Fruit fly (Drosophila melanogaster) whole organism, embryonic: ENCODE results near the gene Send2.

ENCODE experiments used
- Atf-2 ChIP-seq: fragments of 200-800 bp; sonication (Bioruptor generic); optimal IDR thresholded peaks from 2 replicates; lab custom pipeline; 2016; ENCODE audit warnings: missing biosample characterization, missing genetic modification characterization
- CG10209 ChIP-seq: fragments of 200-800 bp; sonication (Bioruptor generic); optimal IDR thresholded peaks from 3 replicates; lab custom pipeline; 2017; ENCODE audit warnings: missing biosample characterization, mild to moderate bottlenecking, missing genetic modification characterization, missing genetic modification reagents
- CG1024 ChIP-seq: fragments of 200-800 bp; sonication (Bioruptor generic); IDR thresholded peaks from 2 replicates; pipeline ENCODE4 v1.3.6; 2022; ENCODE audit warnings: missing biosample characterization, missing genetic modification characterization
- CG10462 ChIP-seq: fragments of 200-800 bp; sonication (Bioruptor generic); optimal IDR thresholded peaks from 2 replicates; lab custom pipeline; 2016; ENCODE audit warnings: missing biosample characterization, missing genetic modification characterization
- CG11398 ChIP-seq: fragments of 200-800 bp; sonication (Bioruptor generic); optimal IDR thresholded peaks from 2 replicates; lab custom pipeline; 2016; ENCODE audit warnings: missing biosample characterization, missing genetic modification characterization
- CG11723 ChIP-seq: fragments of 200-800 bp; sonication (Bioruptor generic); optimal IDR thresholded peaks from 2 replicates; lab custom pipeline; 2017; ENCODE audit warnings: missing biosample characterization, mild to moderate bottlenecking, missing genetic modification characterization
- CG12104 ChIP-seq: fragments of 200-800 bp; sonication (Bioruptor generic); optimal IDR thresholded peaks from 3 replicates; lab custom pipeline; 2016; ENCODE audit warnings: missing biosample characterization, missing genetic modification characterization
- CG12236 ChIP-seq: fragments of 200-800 bp; sonication (Bioruptor generic); optimal IDR thresholded peaks from 2 replicates; lab custom pipeline; 2016; ENCODE audit warnings: missing biosample characterization, missing genetic modification characterization
- CG13624 ChIP-seq: fragments of 200-800 bp; sonication (Bioruptor generic); optimal IDR thresholded peaks from 2 replicates; lab custom pipeline; 2016; ENCODE audit warnings: missing biosample characterization, missing genetic modification characterization
- CG15479 ChIP-seq: fragments of 200-800 bp; sonication (Bioruptor generic); optimal IDR thresholded peaks from 3 replicates; lab custom pipeline; 2019; ENCODE audit warnings: missing biosample characterization, mild to moderate bottlenecking, missing genetic modification characterization, moderate library complexity
- CG16779 ChIP-seq: fragments of 200-800 bp; sonication (Bioruptor generic); IDR thresholded peaks from 2 replicates; pipeline ENCODE4 v1.3.6; 2022; ENCODE audit warnings: missing biosample characterization, missing genetic modification characterization
- CG1832 ChIP-seq: fragments of 200-800 bp; sonication (Bioruptor generic); optimal IDR thresholded peaks from 2 replicates; lab custom pipeline; 2017; ENCODE audit warnings: missing biosample characterization, mild to moderate bottlenecking, missing genetic modification characterization, inconsistent platforms
- CG3065 ChIP-seq: fragments of 200-800 bp; sonication (Bioruptor generic); optimal IDR thresholded peaks from 2 replicates; lab custom pipeline; 2016; ENCODE audit warnings: missing biosample characterization, missing genetic modification characterization
- CG42726 ChIP-seq: fragments of 200-800 bp; sonication (Bioruptor generic); IDR thresholded peaks from 2 replicates; pipeline ENCODE4 v1.3.6; 2022; ENCODE audit warnings: missing biosample characterization, missing genetic modification characterization; ENCODE audit not compliant: partially characterized antibody
- CG6854 ChIP-seq: fragments of 200-800 bp; sonication (Bioruptor generic); optimal IDR thresholded peaks from 3 replicates; lab custom pipeline; 2017; ENCODE audit warnings: missing biosample characterization, mild to moderate bottlenecking, missing genetic modification characterization
- CG7372 ChIP-seq: fragments of 200-800 bp; sonication (Bioruptor generic); IDR thresholded peaks from 2 replicates; pipeline ENCODE4 v1.3.6; 2022; ENCODE audit warnings: missing biosample characterization, missing genetic modification characterization
- CG7556 ChIP-seq: fragments of 200-800 bp; sonication (Bioruptor generic); optimal IDR thresholded peaks from 2 replicates; lab custom pipeline; 2017; ENCODE audit warnings: missing biosample characterization, mild to moderate bottlenecking, missing genetic modification characterization
- CG8290 ChIP-seq, 3 experiments: fragments of 200-800 bp; sonication (Bioruptor generic); optimal IDR thresholded peaks; 2 replicates each; lab custom pipeline; 2016 to 2019; ENCODE audit warnings: missing biosample characterization in 3 of 3, missing genetic modification characterization in 3 of 3, mild to moderate bottlenecking in 2 of 3, moderate library complexity in 1 of 3
- CG8359 ChIP-seq: fragments of 200-800 bp; sonication (Bioruptor generic); optimal IDR thresholded peaks from 2 replicates; lab custom pipeline; 2017; ENCODE audit warnings: missing biosample characterization, mild to moderate bottlenecking, missing genetic modification characterization, borderline replicate concordance
- CHES-1-like ChIP-seq: fragments of 200-800 bp; sonication (Bioruptor generic); optimal IDR thresholded peaks from 2 replicates; lab custom pipeline; 2016; ENCODE audit warnings: missing biosample characterization, missing genetic modification characterization
- CkIIα-i1 ChIP-seq: fragments of 200-800 bp; sonication (Bioruptor generic); IDR thresholded peaks from 2 replicates; pipeline ENCODE4 v1.3.6; 2022; ENCODE audit warnings: missing biosample characterization, missing genetic modification characterization
- HHEX ChIP-seq: fragments of 200-800 bp; sonication (Bioruptor generic); optimal IDR thresholded peaks from 3 replicates; lab custom pipeline; 2017; ENCODE audit warnings: missing biosample characterization, mild to moderate bottlenecking, missing genetic modification characterization, missing genetic modification reagents
- HLH3B ChIP-seq: fragments of 200-800 bp; sonication (Bioruptor generic); IDR thresholded peaks from 2 replicates; pipeline ENCODE4 v1.3.6; 2022; ENCODE audit warnings: missing biosample characterization, missing genetic modification characterization
- Hmx ChIP-seq: fragments of 200-800 bp; sonication (Bioruptor generic); optimal IDR thresholded peaks from 2 replicates; lab custom pipeline; 2016; ENCODE audit warnings: missing biosample characterization, missing genetic modification characterization
- Hr78 ChIP-seq, 2 experiments: fragments of 200-800 bp in 1 of 2; fragments of >200 bp in 1 of 2; sonication (Bioruptor generic) in 1 of 2; optimal IDR thresholded peaks; 2 replicates each; lab custom pipeline; 2017 to 2019; ENCODE audit warnings: missing biosample characterization in 2 of 2, missing genetic modification characterization in 2 of 2, mild to moderate bottlenecking in 1 of 2, moderate library complexity in 1 of 2
- Mad ChIP-seq: fragments of 200-800 bp; sonication (Bioruptor generic); optimal IDR thresholded peaks from 2 replicates; lab custom pipeline; 2016; ENCODE audit warnings: missing biosample characterization, missing genetic modification characterization
- Poxn ChIP-seq: fragments of 200-800 bp; sonication (Bioruptor generic); IDR thresholded peaks from 2 replicates; pipeline ENCODE4 v1.3.6; 2022; ENCODE audit warnings: missing biosample characterization, missing genetic modification characterization
- Side ChIP-seq: fragments of 200-800 bp; sonication (Bioruptor generic); optimal IDR thresholded peaks from 2 replicates; lab custom pipeline; 2016; ENCODE audit warnings: missing biosample characterization, missing genetic modification characterization
- Sox100B ChIP-seq: fragments of 200-800 bp; sonication (Bioruptor generic); optimal IDR thresholded peaks from 3 replicates; lab custom pipeline; 2018; ENCODE audit warnings: missing biosample characterization, mild to moderate bottlenecking, missing genetic modification characterization
- Sox102F ChIP-seq: fragments of 200-800 bp; sonication (Bioruptor generic); optimal IDR thresholded peaks from 2 replicates; lab custom pipeline; 2018; ENCODE audit warnings: missing biosample characterization, mild to moderate bottlenecking, missing genetic modification characterization, moderate library complexity
- Sry-β ChIP-seq: fragments of 200-800 bp; sonication (Bioruptor generic); optimal IDR thresholded peaks from 2 replicates; lab custom pipeline; 2018; ENCODE audit warnings: missing biosample characterization, mild to moderate bottlenecking, missing genetic modification characterization, moderate library complexity
- Vsx1 ChIP-seq: fragments of 200-800 bp; sonication (Bioruptor generic); optimal IDR thresholded peaks from 2 replicates; lab custom pipeline; 2017; ENCODE audit warnings: missing biosample characterization, mild to moderate bottlenecking, missing genetic modification characterization, missing genetic modification reagents
- cas ChIP-seq: fragments of 200-800 bp; sonication (Bioruptor generic); IDR thresholded peaks from 2 replicates; pipeline ENCODE4 v1.3.6; 2022; ENCODE audit warnings: missing biosample characterization, missing genetic modification characterization
- danr ChIP-seq: fragments of 200-800 bp; sonication (Bioruptor generic); IDR thresholded peaks from 2 replicates; pipeline ENCODE4 v1.3.6; 2022; ENCODE audit warnings: missing biosample characterization, missing genetic modification characterization
- disco-r ChIP-seq: fragments of 200-800 bp; sonication (Bioruptor generic); optimal IDR thresholded peaks from 2 replicates; lab custom pipeline; 2016; ENCODE audit warnings: missing biosample characterization, missing genetic modification characterization
- ewg ChIP-seq: fragments of 200-800 bp; sonication (Bioruptor generic); optimal IDR thresholded peaks from 3 replicates; lab custom pipeline; 2017; ENCODE audit warnings: mild to moderate bottlenecking, missing biosample characterization, missing genetic modification reagents, missing genetic modification characterization
- fru ChIP-seq: fragments of >200 bp; optimal IDR thresholded peaks from 2 replicates; lab custom pipeline; 2017
- gem ChIP-seq: fragments of 200-800 bp; sonication (Bioruptor generic); optimal IDR thresholded peaks from 2 replicates; lab custom pipeline; 2019; ENCODE audit warnings: missing biosample characterization, mild to moderate bottlenecking, missing genetic modification characterization, moderate library complexity
- gsb ChIP-seq: fragments of 200-800 bp; sonication (Bioruptor generic); IDR thresholded peaks from 2 replicates; pipeline ENCODE4 v1.3.6; 2022; ENCODE audit warnings: missing biosample characterization, missing genetic modification characterization
- ham ChIP-seq: fragments of 200-800 bp; sonication (Bioruptor generic); IDR thresholded peaks from 2 replicates; pipeline ENCODE4 v1.3.6; 2022; ENCODE audit warnings: missing biosample characterization, missing genetic modification characterization
- jigr1 ChIP-seq: fragments of 200-800 bp; sonication (Bioruptor generic); IDR thresholded peaks from 3 replicates; pipeline ENCODE4 v1.3.6; 2022; ENCODE audit warnings: missing biosample characterization, missing genetic modification characterization
- nau ChIP-seq: fragments of 200-800 bp; sonication (Bioruptor generic); optimal IDR thresholded peaks from 3 replicates; lab custom pipeline; 2017; ENCODE audit warnings: missing biosample characterization, mild to moderate bottlenecking, missing genetic modification characterization, missing genetic modification reagents
- pnt ChIP-seq: fragments of 200-800 bp; sonication (Bioruptor generic); optimal IDR thresholded peaks from 3 replicates; lab custom pipeline; 2016; ENCODE audit warnings: missing biosample characterization, missing genetic modification characterization
- scrt ChIP-seq: fragments of 200-800 bp; sonication (Bioruptor generic); optimal IDR thresholded peaks from 2 replicates; lab custom pipeline; 2018; ENCODE audit warnings: missing biosample characterization, mild to moderate bottlenecking, missing genetic modification characterization, moderate library complexity
- shn ChIP-seq: fragments of 200-800 bp; sonication (Bioruptor generic); optimal IDR thresholded peaks from 3 replicates; lab custom pipeline; 2016; ENCODE audit warnings: missing biosample characterization, missing genetic modification characterization
- sima ChIP-seq: fragments of 200-800 bp; sonication (Bioruptor generic); optimal IDR thresholded peaks from 2 replicates; lab custom pipeline; 2016; ENCODE audit warnings: missing biosample characterization, missing genetic modification characterization
- sna ChIP-seq: fragments of 200-800 bp; sonication (Bioruptor generic); IDR thresholded peaks from 2 replicates; pipeline ENCODE4 v1.3.6; 2022; ENCODE audit warnings: missing biosample characterization, missing genetic modification characterization; ENCODE audit not compliant: partially characterized antibody
- stwl ChIP-seq: fragments of 200-800 bp; sonication (Bioruptor generic); optimal IDR thresholded peaks from 3 replicates; lab custom pipeline; 2018; ENCODE audit warnings: missing biosample characterization, mild to moderate bottlenecking, missing genetic modification characterization, moderate library complexity
- unc-4 ChIP-seq: fragments of 200-800 bp; sonication (Bioruptor generic); IDR thresholded peaks from 2 replicates; pipeline ENCODE4 v1.3.6; 2022; ENCODE audit warnings: missing biosample characterization, missing genetic modification characterization; ENCODE audit not compliant: partially characterized antibody

The Send2 gene

dm6 chr2L:14376484-14377254, 30.2 kb upstream of the Send2 start (continued):
- TF ChIP-seq CG13624 (GFP tag; lab: Kevin White, UChicago) (no peak), disco-r (GFP tag; lab: Kevin White, UChicago) (no peak), CkIIα-i1 (no peak), CG11398 (GFP tag; lab: Kevin White, UChicago) (no peak), CG10209 (GFP tag; lab: Kevin White, UChicago) (peak; percentile 45), CG3065 (GFP tag; lab: Kevin White, UChicago) (no peak), HLH3B (peak; percentile 32; the same call in 1 of the 2 replicates), CHES-1-like (no peak), CG16779 (no peak), Sox100B (peak; percentile 60), sna (GFP tag; lab: Robert Waterston, UW) (no peak), Sox102F (peak; percentile 27), Vsx1 (no peak), CG8359 (no peak), shn (peak; percentile 3), stwl (tag; lab: Kevin White, UChicago) (no peak), Mad (peak; percentile 7), Hmx (GFP tag; lab: Kevin White, UChicago) (no peak), Atf-2 (no peak), jigr1 (GFP tag; lab: Robert Waterston, UW) (0 out of 3 replicates have a peak, but pooled peaks have one; percentile 21), CG8290 (GFP tag; optimal IDR thresholded peaks at IDR 0.05; lab: Kevin White, UChicago) (peak; percentile 18), CG8290 (tag; optimal IDR thresholded peaks at IDR 0.05; lab: Kevin White, UChicago) (no peak), ewg (GFP tag; lab: Kevin White, UChicago) (peak; percentile 7), danr (GFP tag; lab: Robert Waterston, UW) (0 out of 2 replicates have a peak, but pooled peaks have one; percentile 16), fru (no peak), CG1024 (GFP tag; lab: Robert Waterston, UW) (no peak), pnt (GFP tag; lab: Kevin White, UChicago) (peak; percentile 25), gsb (no peak), CG7556 (GFP tag; lab: Kevin White, UChicago) (peak; percentile 45), Side (GFP tag; lab: Kevin White, UChicago) (no peak), Sry-β (GFP tag; lab: Kevin White, UChicago) (no peak), CG10462 (GFP tag; lab: Kevin White, UChicago) (no peak), Poxn (0 out of 2 replicates have a peak, but pooled peaks have one; percentile 25), Hr78 (GFP tag; optimal IDR thresholded peaks at IDR 0.05; lab: Kevin White, UChicago) (no peak), gem (tag; lab: Kevin White, UChicago) (peak; percentile 35), CG15479 (GFP tag; lab: Kevin White, UChicago) (no peak), unc-4 (GFP tag; lab: Robert Waterston, UW) (no peak), CG6854 (GFP tag; lab: Kevin White, UChicago) (no peak), scrt (GFP tag; lab: Kevin White, UChicago) (no peak), CG12104 (GFP tag; lab: Kevin White, UChicago) (no peak), cas (GFP tag; lab: Robert Waterston, UW) (no peak), CG12236 (GFP tag; lab: Kevin White, UChicago) (no peak), CG1832 (GFP tag; lab: Kevin White, UChicago) (no peak), CG42726 (GFP tag; lab: Robert Waterston, UW) (no peak), ham (GFP tag; lab: Robert Waterston, UW) (no peak), CG11723 (GFP tag; lab: Kevin White, UChicago) (peak; percentile 11), HHEX (GFP tag; lab: Kevin White, UChicago) (peak; percentile 36), sima (no peak), CG7372 (GFP tag; lab: Robert Waterston, UW) (0 out of 2 replicates have a peak, but pooled peaks have one; percentile 21), nau (GFP tag; lab: Kevin White, UChicago) (peak; percentile 80)
